Worm (Caenorhabditis elegans): ENCODE results near the gene immt-2.

Gene immt-2

DNA sequence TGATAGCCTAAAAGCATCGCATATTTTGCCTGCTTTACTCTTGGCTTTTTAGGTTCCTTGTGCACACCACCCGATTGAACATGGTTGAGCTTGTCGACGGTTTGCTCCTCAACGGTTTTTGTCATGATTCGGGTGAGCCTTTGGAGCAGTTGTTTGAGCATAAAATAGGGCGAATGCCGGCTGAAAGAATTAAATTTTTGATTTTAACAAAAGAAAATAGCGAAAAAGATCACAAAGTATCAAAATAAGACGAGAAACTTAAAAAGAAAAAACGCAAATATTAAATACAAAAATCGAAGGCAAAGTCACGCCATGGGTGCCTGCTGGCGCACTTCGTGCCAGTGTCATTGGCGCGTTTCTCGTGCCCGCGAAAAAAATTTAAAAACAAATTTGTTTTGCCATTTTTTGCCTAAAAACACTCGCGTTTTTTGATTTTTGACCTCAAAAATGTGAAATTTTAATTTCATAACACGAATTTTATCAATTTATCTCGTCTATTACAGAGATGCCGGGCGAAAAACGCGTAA lies 5.8 kb downstream of the immt-2 start, which contains the start of the genes ctps-1 and pus-1 (continued):
- TF ChIP-seq tra-1 (GFP tag; IDR thresholded peaks at IDR 0.05), result 0 out of 2 replicates have a peak, but pooled peaks have one; percentile 19
- no peak for TF ChIP-seq lir-3 (tag; optimal IDR thresholded peaks at IDR 0.05)
- peak; percentile 31 for TF ChIP-seq rbr-2 (tag; optimal IDR thresholded peaks at IDR 0.05)
- TF ChIP-seq snpc-1.2 (GFP tag; IDR thresholded peaks at IDR 0.05), result no peak
- TF ChIP-seq ceh-62 (tag; optimal IDR thresholded peaks at IDR 0.05), result no peak
- peak; percentile 9 for TF ChIP-seq nhr-28 (tag; optimal IDR thresholded peaks at IDR 0.05)
- no peak for TF ChIP-seq ceh-44 (GFP tag; IDR thresholded peaks at IDR 0.05)
- no peak for TF ChIP-seq ceh-32 (tag; optimal IDR thresholded peaks at IDR 0.05; ENCODE audit: poor library complexity)
- peak; percentile 70 for TF ChIP-seq dve-1 (tag; optimal IDR thresholded peaks at IDR 0.05; ENCODE audit: insufficient read depth)
- TF ChIP-seq F26F4.8 (GFP tag; conservative IDR thresholded peaks at IDR 0.05), result no peak
- TF ChIP-seq lin-39 (tag; optimal IDR thresholded peaks at IDR 0.05), result no peak
- TF ChIP-seq mes-2 (tag; optimal IDR thresholded peaks at IDR 0.05; ENCODE audit: poor library complexity, severe bottlenecking), result peak; percentile 79
- TF ChIP-seq gei-8 (GFP tag; optimal IDR thresholded peaks at IDR 0.05), result no peak
- no peak for TF ChIP-seq unc-39 (tag; optimal IDR thresholded peaks at IDR 0.05)
- TF ChIP-seq unc-130 (GFP tag; optimal IDR thresholded peaks at IDR 0.05), result no peak
- TF ChIP-seq nhr-48 (tag; optimal IDR thresholded peaks at IDR 0.05), result no peak
- no peak for TF ChIP-seq unc-62 (GFP tag; optimal IDR thresholded peaks at IDR 0.05 in 1 of 2)
- TF ChIP-seq unc-62 (tag; optimal IDR thresholded peaks at IDR 0.05), result no peak
- TF ChIP-seq F10B5.3 (tag; optimal IDR thresholded peaks at IDR 0.05), result no peak
- TF ChIP-seq nhr-237 (tag; optimal IDR thresholded peaks at IDR 0.05), result no peak
- TF ChIP-seq nhr-102 (tag; optimal IDR thresholded peaks at IDR 0.05), result no peak
- TF ChIP-seq lin-29 (GFP tag; IDR thresholded peaks at IDR 0.05), result 0 out of 2 replicates have a peak, but pooled peaks have one; percentile 28
- no peak for TF ChIP-seq fkh-10 (GFP tag; optimal IDR thresholded peaks at IDR 0.05)
- no peak for TF ChIP-seq madf-9 (GFP tag; conservative IDR thresholded peaks at IDR 0.05)
- no peak for TF ChIP-seq ZK546.5 (tag; optimal IDR thresholded peaks at IDR 0.05)

DNA sequence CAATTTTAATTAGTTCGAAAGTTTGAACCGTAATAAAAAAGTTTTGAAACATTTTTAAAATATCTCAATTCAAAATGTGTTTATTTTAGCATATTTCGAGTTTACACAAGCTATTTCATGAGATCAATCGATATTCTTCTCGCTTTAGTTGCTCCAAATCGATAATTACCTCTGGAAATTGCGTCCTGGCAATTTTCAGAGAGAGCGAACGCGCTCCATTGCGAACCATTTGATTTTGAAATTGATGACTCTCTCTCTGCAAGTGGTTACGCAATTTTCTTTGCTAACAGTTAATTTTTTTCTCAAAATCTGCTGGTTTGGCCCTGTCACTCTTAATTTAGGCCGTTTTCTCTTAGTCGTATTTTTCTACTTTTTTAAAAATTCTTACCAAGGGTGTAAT lies 11.4 kb downstream of the immt-2 start:
- TF ChIP-seq T26A8.4 (GFP tag; IDR thresholded peaks at IDR 0.05), result no peak
- TF ChIP-seq aha-1 (tag), result peak; percentile 48
- peak; percentile 3 for TF ChIP-seq mes-2 (tag; optimal IDR thresholded peaks at IDR 0.05; ENCODE audit: poor library complexity, severe bottlenecking)
- peak; percentile 16; the same call in 1 of the 2 replicates for TF ChIP-seq lin-38 (GFP tag; IDR thresholded peaks at IDR 0.05)

DNA sequence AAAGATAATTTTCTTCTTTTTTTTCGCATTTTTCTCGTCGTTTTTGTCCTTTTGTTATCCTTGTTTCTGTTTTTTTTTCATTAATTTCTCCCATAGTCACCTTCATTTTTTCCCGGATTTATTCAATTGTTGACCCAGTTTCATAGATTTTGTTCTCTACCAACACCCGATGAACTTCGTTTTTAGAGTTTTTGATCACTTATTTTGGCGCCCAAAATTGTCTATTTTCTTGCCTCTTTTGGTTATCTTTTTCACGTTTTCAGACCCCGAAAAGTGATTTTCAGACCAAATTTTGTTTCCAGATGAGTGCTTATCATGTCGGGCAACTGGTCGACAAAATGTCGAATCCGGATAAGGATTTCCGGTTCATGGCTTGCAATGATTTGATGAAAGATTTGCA lies 13.5 kb downstream of the immt-2 start, which contains the start of gene cand-1:
cand-1 (plus strand) TSS at position 301 of the 400 bp plus-strand sequence.
- no peak for TF ChIP-seq php-3 (GFP tag; IDR thresholded peaks at IDR 0.05)
- no peak for TF ChIP-seq jun-1 (tag; optimal IDR thresholded peaks at IDR 0.05)
- no peak for TF ChIP-seq skn-1 (tag; optimal IDR thresholded peaks at IDR 0.05)
- TF ChIP-seq dve-1 (tag; optimal IDR thresholded peaks at IDR 0.05; ENCODE audit: insufficient read depth), result no peak
- no peak for TF ChIP-seq lim-7 (GFP tag; IDR thresholded peaks at IDR 0.05)
- no peak for TF ChIP-seq mxl-2 (GFP tag; conservative IDR thresholded peaks at IDR 0.05)
- TF ChIP-seq vab-7 (GFP tag; IDR thresholded peaks at IDR 0.05), result no peak
- TF ChIP-seq unc-130 (GFP tag; optimal IDR thresholded peaks at IDR 0.05), result no peak
- TF ChIP-seq lin-13 (GFP tag; optimal IDR thresholded peaks at IDR 0.05), result no peak

DNA sequence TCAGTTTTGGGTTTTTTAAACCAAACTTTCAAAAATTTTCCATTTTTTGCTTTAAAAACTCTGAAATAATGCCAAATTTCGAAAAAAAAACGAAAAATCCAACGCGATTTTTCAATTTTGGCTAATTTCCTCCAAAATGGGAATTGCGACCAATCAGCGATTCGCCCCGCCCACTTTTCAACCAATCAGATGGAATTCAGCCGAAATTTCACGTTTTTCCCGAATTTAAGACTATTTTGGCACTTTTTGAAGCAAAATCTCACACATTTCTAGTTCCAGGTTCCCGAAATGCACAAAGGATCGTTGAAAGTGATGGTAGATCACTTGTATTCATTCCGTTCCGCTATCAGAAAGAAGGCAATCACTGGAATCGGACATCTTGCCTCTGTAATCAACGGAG lies 15.7 kb downstream of the immt-2 start:
- TF ChIP-seq ama-1 (optimal IDR thresholded peaks at IDR 0.05) (no peak), zip-2 (tag; optimal IDR thresholded peaks at IDR 0.05) (no peak), zag-1 (tag; optimal IDR thresholded peaks at IDR 0.05) (no peak), nhr-102 (tag; optimal IDR thresholded peaks at IDR 0.05) (no peak), tag-97 (GFP tag; IDR thresholded peaks at IDR 0.05) (no peak), aha-1 (tag) (peak; percentile 68), fkh-10 (GFP tag; optimal IDR thresholded peaks at IDR 0.05) (no peak), ztf-7 (tag; optimal IDR thresholded peaks at IDR 0.05) (no peak), ceh-20 (GFP tag; IDR thresholded peaks at IDR 0.05) (no peak)

Data from whole organism, L4 larva.